Fruit fly (Drosophila melanogaster): Measurements from ENCODE around the gene CG5676.
A peak's percentile ranks its signal among the peaks of the same experiment; 100 is the strongest.

The CG5676 gene

DNA sequence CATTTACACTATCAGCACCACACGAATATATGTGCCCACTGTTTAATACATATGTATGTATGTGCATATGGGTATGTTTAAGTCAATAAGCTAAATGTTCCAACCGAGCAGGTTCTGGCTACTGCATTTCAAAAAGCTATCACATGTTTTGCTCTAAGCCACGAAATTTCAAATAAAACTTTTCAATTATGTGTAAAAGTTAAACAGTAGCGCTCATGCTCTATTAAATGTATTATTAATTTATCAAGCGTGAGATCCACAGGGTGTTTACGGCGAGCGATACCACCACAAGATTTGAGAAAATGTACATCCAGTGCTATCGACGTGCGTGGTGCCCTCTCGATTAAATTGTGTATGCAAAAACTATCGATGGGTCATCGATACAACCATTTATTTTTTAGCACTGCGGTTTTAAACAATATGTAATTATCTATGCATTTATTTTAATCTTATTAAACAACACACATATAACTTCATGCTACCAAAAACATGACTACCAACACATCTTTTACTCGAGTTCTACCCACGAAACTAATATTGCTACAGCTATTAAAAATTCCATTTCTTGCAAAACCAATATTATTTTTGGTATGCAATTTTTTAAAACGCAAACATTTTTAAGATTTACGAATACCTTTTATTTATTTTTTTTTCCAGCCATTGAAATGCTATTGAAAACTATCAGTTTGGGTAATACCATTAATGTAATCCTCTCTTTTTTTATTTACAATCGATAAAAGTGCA lies 5.2 kb upstream of the CG5676 start, which contains the start of gene Pten (continued):
- peak; percentile 33 for TF ChIP-seq psq (GFP tag; optimal IDR thresholded peaks at IDR 0.05)
- peak; percentile 54 for TF ChIP-seq CG10366 (GFP tag; IDR thresholded peaks at IDR 0.05)
- peak; percentile 97 for TF ChIP-seq Dref (GFP tag; IDR thresholded peaks at IDR 0.05)
- peak; percentile 75 for TF ChIP-seq Meics (GFP tag; optimal IDR thresholded peaks at IDR 0.05)
- TF ChIP-seq row (GFP tag; IDR thresholded peaks at IDR 0.05), result peak; percentile 87
- TF ChIP-seq pan (optimal IDR thresholded peaks at IDR 0.05), result no peak
- TF ChIP-seq pan (GFP tag; optimal IDR thresholded peaks at IDR 0.05 in 1 of 2, IDR thresholded peaks at IDR 0.05 in 1 of 2), result peak in 1 of 2 experiments; percentile 79
- TF ChIP-seq CG12104 (GFP tag; optimal IDR thresholded peaks at IDR 0.05), result peak; percentile 79
- TF ChIP-seq B-H1 (GFP tag; IDR thresholded peaks at IDR 0.05), result peak; percentile 58; the same call in 2 of the 3 replicates
- TF ChIP-seq nom (GFP tag; optimal IDR thresholded peaks at IDR 0.05), result peak; percentile 29
- peak; percentile 27 for TF ChIP-seq CG12219 (GFP tag; optimal IDR thresholded peaks at IDR 0.05)
- TF ChIP-seq Pdp1 (GFP tag; optimal IDR thresholded peaks at IDR 0.05), result peak; percentile 56 to 60
- no peak for TF ChIP-seq aop (GFP tag; IDR thresholded peaks at IDR 0.05)
- no peak for TF ChIP-seq lmd (GFP tag; IDR thresholded peaks at IDR 0.05)
- TF ChIP-seq CG6765 (GFP tag; optimal IDR thresholded peaks at IDR 0.05), result peak; percentile 37
- TF ChIP-seq CG11504 (tag; optimal IDR thresholded peaks at IDR 0.05), result no peak
- TF ChIP-seq TFAM (GFP tag; optimal IDR thresholded peaks at IDR 0.05), result no peak
- peak; percentile 11 for TF ChIP-seq Sry-β (GFP tag; optimal IDR thresholded peaks at IDR 0.05)
- no peak for TF ChIP-seq Stat92E (GFP tag; optimal IDR thresholded peaks at IDR 0.05)
- TF ChIP-seq CG7963 (GFP tag; IDR thresholded peaks at IDR 0.05; ENCODE audit: partially characterized antibody), result peak; percentile 90
- TF ChIP-seq CG6654 (GFP tag; optimal IDR thresholded peaks at IDR 0.05), result no peak
- TF ChIP-seq Doc2 (GFP tag; IDR thresholded peaks at IDR 0.05), result no peak
- 0 out of 2 replicates have a peak, but pooled peaks have one; percentile 18 for TF ChIP-seq Taf1 (GFP tag; IDR thresholded peaks at IDR 0.05)
- TF ChIP-seq rib (GFP tag; IDR thresholded peaks at IDR 0.05), result no peak
- TF ChIP-seq Dip2 (GFP tag; IDR thresholded peaks at IDR 0.05), result no peak
- TF ChIP-seq CG31441 (GFP tag; IDR thresholded peaks at IDR 0.05), result no peak
- TF ChIP-seq tgo (GFP tag; IDR thresholded peaks at IDR 0.05), result peak; percentile 51; the same call in 1 of the 3 replicates
- peak in 1 of 2 experiments; percentile 46 for TF ChIP-seq Hr51 (GFP tag; optimal IDR thresholded peaks at IDR 0.05)
- no peak for TF ChIP-seq CG15601 (tag; optimal IDR thresholded peaks at IDR 0.05)
- TF ChIP-seq az2 (GFP tag; optimal IDR thresholded peaks at IDR 0.05), result peak; percentile 62
- peak; percentile 66 for TF ChIP-seq CG8388 (GFP tag; optimal IDR thresholded peaks at IDR 0.05)
- TF ChIP-seq CG14014 (GFP tag; IDR thresholded peaks at IDR 0.05), result peak; percentile 61; the same call in 1 of the 2 replicates
- peak; percentile 83 for TF ChIP-seq inv (GFP tag; IDR thresholded peaks at IDR 0.05; ENCODE audit: partially characterized antibody)
- peak; percentile 60 for TF ChIP-seq pum (GFP tag; optimal IDR thresholded peaks at IDR 0.05)
- TF ChIP-seq CG6791 (GFP tag; IDR thresholded peaks at IDR 0.05; ENCODE audit: partially characterized antibody), result peak; percentile 93
- peak; percentile 67 for TF ChIP-seq Side (GFP tag; optimal IDR thresholded peaks at IDR 0.05)
- no peak for TF ChIP-seq CG2202 (tag; optimal IDR thresholded peaks at IDR 0.05)
- TF ChIP-seq CG4328 (GFP tag; optimal IDR thresholded peaks at IDR 0.05), result peak; percentile 45
- TF ChIP-seq Asciz (GFP tag; optimal IDR thresholded peaks at IDR 0.05), result no peak
- peak; percentile 39 for TF ChIP-seq Lhr (GFP tag; optimal IDR thresholded peaks at IDR 0.05)
- TF ChIP-seq Chrac-16 (GFP tag; optimal IDR thresholded peaks at IDR 0.05), result peak; percentile 68
- 0 out of 2 replicates have a peak, but pooled peaks have one; percentile 50 for TF ChIP-seq esg (GFP tag; conservative IDR thresholded peaks at IDR 0.05)
- peak; percentile 64 for TF ChIP-seq pho (GFP tag; optimal IDR thresholded peaks at IDR 0.05)
- peak; percentile 54 for TF ChIP-seq Nf-YC (tag; optimal IDR thresholded peaks at IDR 0.05)
- peak; percentile 100 for TF ChIP-seq CG6254 (GFP tag; optimal IDR thresholded peaks at IDR 0.05)
- TF ChIP-seq twi (tag; optimal IDR thresholded peaks at IDR 0.05), result no peak
- TF ChIP-seq mam (GFP tag; optimal IDR thresholded peaks at IDR 0.05), result peak; percentile 74
- TF ChIP-seq CG7745 (tag; optimal IDR thresholded peaks at IDR 0.05), result no peak

Measured in whole organism, embryonic.